Worm (Caenorhabditis elegans) whole organism, young adult: ENCODE measurements around the gene srx-46.
A peak's percentile ranks its signal among the peaks of the same experiment; 100 is the strongest.

ENCODE experiments used
- B0035.1 ChIP-seq: sonication (generic microtip); optimal IDR thresholded peaks from 2 replicates; lab custom pipeline; 2016; ENCODE audit warnings: missing genetic modification characterization, mild to moderate bottlenecking, missing compliant biosample characterization, missing genotype, missing genetic modification reagents
- B0261.1 ChIP-seq: sonication (generic microtip); optimal IDR thresholded peaks from 2 replicates; lab custom pipeline; 2016; ENCODE audit warnings: mild to moderate bottlenecking, missing genetic modification characterization, moderate library complexity, missing compliant biosample characterization
- C06A6.2 ChIP-seq: fragments of 200-800 bp; sonication (Bioruptor generic); conservative IDR thresholded peaks from 2 replicates; pipeline ENCODE4 v1.3.6; 2022; ENCODE audit warnings: missing genetic modification characterization, missing compliant biosample characterization
- F23B12.7 ChIP-seq: sonication (generic microtip); optimal IDR thresholded peaks from 2 replicates; lab custom pipeline; 2017; ENCODE audit warnings: missing genetic modification characterization, mild to moderate bottlenecking, missing compliant biosample characterization, antibody characterized with exemption, moderate library complexity; ENCODE audit not compliant: insufficient read depth
- F33H1.4 ChIP-seq: fragments of 200-800 bp; sonication (Bioruptor generic); IDR thresholded peaks from 2 replicates; pipeline ENCODE4 v1.3.6; 2022; ENCODE audit warnings: missing genetic modification reagents, missing genetic modification characterization, missing compliant biosample characterization
- F37B4.10 ChIP-seq: fragments of 200-800 bp; sonication (Bioruptor generic); IDR thresholded peaks from 2 replicates; pipeline ENCODE4 v1.3.6; 2022; ENCODE audit warnings: missing genetic modification characterization, missing compliant biosample characterization
- F52B5.7 ChIP-seq: sonication (generic microtip); optimal IDR thresholded peaks from 2 replicates; lab custom pipeline; 2016; ENCODE audit warnings: mild to moderate bottlenecking, missing genetic modification characterization, missing compliant biosample characterization
- F55B11.4 ChIP-seq: sonication (generic microtip); optimal IDR thresholded peaks from 2 replicates; lab custom pipeline; 2016; ENCODE audit warnings: missing compliant biosample characterization, missing genetic modification characterization, borderline replicate concordance; ENCODE audit not compliant: insufficient read depth
- F57A8.1 ChIP-seq: fragments of 200-800 bp; sonication (Bioruptor generic); optimal IDR thresholded peaks from 2 replicates; lab custom pipeline; 2018; ENCODE audit warnings: mild to moderate bottlenecking, missing genetic modification characterization, moderate library complexity, missing compliant biosample characterization
- Y53F4B.3 ChIP-seq: fragments of 200-800 bp; sonication (Bioruptor generic); IDR thresholded peaks from 2 replicates; pipeline ENCODE4 v1.3.6; 2022; ENCODE audit warnings: missing genetic modification reagents, missing genetic modification characterization, missing compliant biosample characterization
- Y56A3A.18 ChIP-seq: fragments of 200-800 bp; sonication (Bioruptor generic); IDR thresholded peaks from 2 replicates; pipeline ENCODE4 v1.3.6; 2022; ENCODE audit warnings: missing genetic modification reagents, missing genetic modification characterization, missing compliant biosample characterization
- Y79H2A.3 ChIP-seq: fragments of 200-800 bp; sonication (Bioruptor generic); conservative IDR thresholded peaks from 2 replicates; pipeline ENCODE4 v1.3.6; 2022; ENCODE audit warnings: missing genetic modification reagents, missing genetic modification characterization, missing compliant biosample characterization
- atf-7 ChIP-seq: sonication (generic microtip); optimal IDR thresholded peaks from 2 replicates; lab custom pipeline; 2017; ENCODE audit warnings: mild to moderate bottlenecking, missing genetic modification characterization, missing compliant biosample characterization
- attf-3 ChIP-seq: fragments of 200-800 bp; sonication (Bioruptor generic); conservative IDR thresholded peaks from 2 replicates; pipeline ENCODE4 v1.3.6; 2022; ENCODE audit warnings: missing genetic modification reagents, missing genetic modification characterization, missing compliant biosample characterization
- attf-5 ChIP-seq: fragments of 200-800 bp; sonication (Bioruptor generic); optimal IDR thresholded peaks from 2 replicates; lab custom pipeline; 2018; ENCODE audit warnings: mild to moderate bottlenecking, missing genetic modification characterization, missing compliant biosample characterization
- attf-6 ChIP-seq: fragments of 200-800 bp; sonication (Bioruptor generic); IDR thresholded peaks from 2 replicates; pipeline ENCODE4 v1.3.6; 2022; ENCODE audit warnings: missing genetic modification reagents, missing genetic modification characterization, missing compliant biosample characterization
- bed-1 ChIP-seq: fragments of 200-800 bp; sonication (Bioruptor generic); IDR thresholded peaks from 2 replicates; pipeline ENCODE4 v1.3.6; 2022; ENCODE audit warnings: missing genetic modification reagents, missing genetic modification characterization, missing compliant biosample characterization
- ccch-3 ChIP-seq: fragments of 200-800 bp; sonication (Bioruptor generic); optimal IDR thresholded peaks from 2 replicates; lab custom pipeline; 2018; ENCODE audit warnings: mild to moderate bottlenecking, missing genetic modification characterization, missing compliant biosample characterization
- die-1 ChIP-seq: sonication (generic microtip); optimal IDR thresholded peaks from 2 replicates; lab custom pipeline; 2016; ENCODE audit warnings: missing genotype, mild to moderate bottlenecking, missing genetic modification characterization, missing compliant biosample characterization
- efl-1 ChIP-seq: fragments of 150-350 bp; optimal IDR thresholded peaks from 2 replicates; lab custom pipeline; 2014; ENCODE audit warnings: missing biosample characterization, missing genetic modification reagents, missing genetic modification characterization
- ets-4 ChIP-seq: fragments of 200-800 bp; sonication (Bioruptor generic); optimal IDR thresholded peaks from 2 replicates; lab custom pipeline; 2018; ENCODE audit warnings: mild to moderate bottlenecking, missing genetic modification characterization, missing compliant biosample characterization
- gei-17 ChIP-seq: fragments of 200-800 bp; sonication (Bioruptor generic); optimal IDR thresholded peaks from 2 replicates; lab custom pipeline; 2018; ENCODE audit warnings: mild to moderate bottlenecking, missing genetic modification characterization, missing compliant biosample characterization
- him-1 ChIP-seq: sonication (generic microtip); optimal IDR thresholded peaks from 2 replicates; lab custom pipeline; 2016; ENCODE audit warnings: missing genotype, missing genetic modification reagents, missing genetic modification characterization, missing compliant biosample characterization
- hlh-12 ChIP-seq: sonication (generic microtip); optimal IDR thresholded peaks from 2 replicates; lab custom pipeline; 2016; ENCODE audit warnings: missing genetic modification characterization, missing compliant biosample characterization
- hmg-1.2 ChIP-seq: fragments of 200-800 bp; sonication (Bioruptor generic); IDR thresholded peaks from 2 replicates; pipeline ENCODE4 v1.3.6; 2022; ENCODE audit warnings: missing genetic modification reagents, missing genetic modification characterization, missing compliant biosample characterization
- lag-1 ChIP-seq: fragments of 200-800 bp; sonication (Bioruptor generic); IDR thresholded peaks from 2 replicates; pipeline ENCODE4 v1.3.6; 2022; ENCODE audit warnings: missing genetic modification reagents, missing genetic modification characterization, missing compliant biosample characterization
- let-526 ChIP-seq: fragments of 200-800 bp; sonication (Bioruptor generic); IDR thresholded peaks from 2 replicates; pipeline ENCODE4 v1.3.6; 2022; ENCODE audit warnings: missing genetic modification reagents, missing genetic modification characterization, missing compliant biosample characterization
- let-607 ChIP-seq, 2 experiments: fragments of 200-800 bp in 1 of 2; sonication (Bioruptor generic) in 1 of 2; sonication (generic microtip) in 1 of 2; optimal IDR thresholded peaks; 2 replicates each; lab custom pipeline; 2016 to 2018; ENCODE audit warnings: mild to moderate bottlenecking in 2 of 2, missing compliant biosample characterization in 2 of 2, missing genetic modification characterization in 2 of 2, moderate library complexity in 2 of 2, missing genotype in 1 of 2
- lin-26 ChIP-seq: fragments of 200-800 bp; sonication (Bioruptor generic); IDR thresholded peaks from 2 replicates; pipeline ENCODE4 v1.3.6; 2022; ENCODE audit warnings: missing genetic modification reagents, missing genetic modification characterization, missing compliant biosample characterization
- lin-54 ChIP-seq: fragments of 200-800 bp; sonication (Bioruptor generic); optimal IDR thresholded peaks from 2 replicates; lab custom pipeline; 2018; ENCODE audit warnings: mild to moderate bottlenecking, missing genetic modification characterization, missing compliant biosample characterization
- madf-10 ChIP-seq: sonication (generic microtip); optimal IDR thresholded peaks from 2 replicates; lab custom pipeline; 2016; ENCODE audit warnings: mild to moderate bottlenecking, missing genetic modification characterization, missing compliant biosample characterization
- madf-3 ChIP-seq: fragments of 200-800 bp; sonication (Bioruptor generic); IDR thresholded peaks from 2 replicates; pipeline ENCODE4 v1.3.6; 2022; ENCODE audit warnings: missing genetic modification reagents, missing genetic modification characterization, missing compliant biosample characterization
- madf-8 ChIP-seq: fragments of 200-800 bp; sonication (Bioruptor generic); conservative IDR thresholded peaks from 2 replicates; pipeline ENCODE4 v1.3.6; 2022; ENCODE audit warnings: missing genetic modification reagents, missing genetic modification characterization, missing compliant biosample characterization
- mel-28 ChIP-seq: sonication (generic microtip); optimal IDR thresholded peaks from 2 replicates; lab custom pipeline; 2016; ENCODE audit warnings: borderline replicate concordance, mild to moderate bottlenecking, missing genetic modification characterization, missing compliant biosample characterization
- nfya-1 ChIP-seq: sonication (generic microtip); optimal IDR thresholded peaks from 2 replicates; lab custom pipeline; 2017; ENCODE audit warnings: antibody characterized with exemption, missing compliant biosample characterization, missing genetic modification characterization, borderline replicate concordance; ENCODE audit not compliant: insufficient read depth
- nfyb-1 ChIP-seq: fragments of 200-800 bp; sonication (Bioruptor generic); IDR thresholded peaks from 2 replicates; pipeline ENCODE4 v1.3.6; 2022; ENCODE audit warnings: missing genetic modification reagents, missing genetic modification characterization, missing compliant biosample characterization
- nhr-90 ChIP-seq: sonication (generic microtip); optimal IDR thresholded peaks from 2 replicates; lab custom pipeline; 2016; ENCODE audit warnings: missing genotype, mild to moderate bottlenecking, missing genetic modification characterization, missing compliant biosample characterization
- rcor-1 ChIP-seq: fragments of 200-800 bp; sonication (Bioruptor generic); IDR thresholded peaks from 2 replicates; pipeline ENCODE4 v1.3.6; 2022; ENCODE audit warnings: missing genetic modification reagents, missing genetic modification characterization, missing compliant biosample characterization
- snpc-1.3 ChIP-seq: sonication (generic microtip); optimal IDR thresholded peaks from 2 replicates; lab custom pipeline; 2017; ENCODE audit warnings: missing genetic modification characterization, mild to moderate bottlenecking, missing compliant biosample characterization, antibody characterized with exemption, moderate library complexity, missing genotype, missing genetic modification reagents; ENCODE audit not compliant: insufficient read depth
- snpc-3.4 ChIP-seq: sonication (generic microtip); optimal IDR thresholded peaks from 2 replicates; lab custom pipeline; 2017; ENCODE audit warnings: missing genetic modification characterization, mild to moderate bottlenecking, missing compliant biosample characterization, antibody characterized with exemption, moderate library complexity, missing genotype, missing genetic modification reagents
- snpc-4 ChIP-seq, 5 experiments: fragments of 150-350 bp in 1 of 5; sonication (generic microtip) in 4 of 5; optimal IDR thresholded peaks; 2 replicates each; lab custom pipeline; 2014 to 2018; ENCODE audit warnings: missing genetic modification characterization in 5 of 5, missing biosample characterization in 3 of 5, antibody characterized with exemption in 2 of 5, mild to moderate bottlenecking in 2 of 5, missing compliant biosample characterization in 2 of 5, missing genotype in 2 of 5, moderate library complexity in 2 of 5, missing genetic modification reagents in 1 of 5
- tbp1 ChIP-seq: fragments of 200-800 bp; sonication (Bioruptor generic); optimal IDR thresholded peaks from 2 replicates; lab custom pipeline; 2018; ENCODE audit warnings: mild to moderate bottlenecking, missing genetic modification characterization, missing compliant biosample characterization
- tbx-9 ChIP-seq: sonication (generic microtip); optimal IDR thresholded peaks from 2 replicates; lab custom pipeline; 2016; ENCODE audit warnings: borderline replicate concordance, missing genetic modification characterization, inconsistent platforms, missing compliant biosample characterization
- unc-62 ChIP-seq: fragments of 150-350 bp; optimal IDR thresholded peaks from 2 replicates; lab custom pipeline; 2014; ENCODE audit warnings: missing biosample characterization, missing genetic modification reagents, missing genetic modification characterization
- xnd-1 ChIP-seq: sonication (generic microtip); optimal IDR thresholded peaks from 2 replicates; lab custom pipeline; 2016; ENCODE audit warnings: missing genotype, missing genetic modification reagents, missing genetic modification characterization, missing compliant biosample characterization
- zim-3 ChIP-seq: sonication (generic microtip); optimal IDR thresholded peaks from 2 replicates; lab custom pipeline; 2017; ENCODE audit warnings: mild to moderate bottlenecking, missing genetic modification characterization, moderate library complexity, missing compliant biosample characterization
- ztf-18 ChIP-seq: sonication (generic microtip); optimal IDR thresholded peaks from 2 replicates; lab custom pipeline; 2016; ENCODE audit warnings: missing genotype, mild to moderate bottlenecking, missing genetic modification characterization, missing compliant biosample characterization

The srx-46 gene

DNA sequence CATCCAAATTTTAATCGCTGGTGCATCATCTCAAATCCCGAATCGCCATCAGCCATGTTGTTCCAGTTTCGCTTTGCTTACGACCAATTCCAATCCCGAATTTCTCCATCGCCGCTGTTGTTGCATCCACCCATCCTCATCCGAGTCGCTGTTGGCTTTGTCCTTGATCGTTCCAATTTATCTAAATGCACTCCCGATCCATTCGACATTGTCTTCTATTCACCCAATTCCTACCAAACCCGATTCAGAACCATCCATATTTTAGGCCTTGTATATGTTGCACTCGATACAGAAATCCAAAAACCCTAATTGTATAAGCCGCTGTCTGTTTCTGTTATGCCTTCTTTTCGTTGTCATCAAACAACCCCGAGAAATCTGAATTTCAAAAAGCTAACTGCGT is 12.7 kb upstream of the srx-46 start:
- no peak for TF ChIP-seq F33H1.4 (GFP tag; lab: Robert Waterston, UW)
- TF ChIP-seq hmg-1.2 (GFP tag; lab: Robert Waterston, UW): peak; percentile 62
- no peak for TF ChIP-seq let-526 (GFP tag; lab: Robert Waterston, UW)
- TF ChIP-seq snpc-1.3 (tag; lab: Kevin White, UChicago): no peak
- TF ChIP-seq B0261.1 (tag; lab: Kevin White, UChicago): no peak
- TF ChIP-seq ccch-3 (GFP tag; lab: Kevin White, UChicago): no peak
- TF ChIP-seq tbp1: no peak
- TF ChIP-seq tbx-9 (tag; lab: Kevin White, UChicago): no peak
- peak; percentile 36; the same call in 1 of the 2 replicates for TF ChIP-seq Y53F4B.3 (GFP tag; lab: Robert Waterston, UW)
- no peak; the same call in 1 of the 2 replicates for TF ChIP-seq rcor-1 (GFP tag; lab: Robert Waterston, UW)
- no peak for TF ChIP-seq snpc-4 (GFP tag; optimal IDR thresholded peaks at IDR 0.05; lab: Kevin White, UChicago)
- no peak for TF ChIP-seq snpc-4 (tag; optimal IDR thresholded peaks at IDR 0.05; lab: Kevin White, UChicago)
- TF ChIP-seq atf-7: peak; percentile 16
- no peak for TF ChIP-seq unc-62 (GFP tag; lab: Kevin White, UChicago)
- no peak for TF ChIP-seq nfya-1
- no peak for TF ChIP-seq F55B11.4 (tag; lab: Kevin White, UChicago)
- TF ChIP-seq bed-1: 0 out of 2 replicates have a peak, but pooled peaks have one; percentile 23
- no peak for TF ChIP-seq madf-10
- TF ChIP-seq ztf-18 (tag; lab: Kevin White, UChicago): no peak
- TF ChIP-seq nfyb-1 (GFP tag; lab: Robert Waterston, UW): peak; percentile 86
- TF ChIP-seq him-1 (tag; lab: Kevin White, UChicago): no peak
- no peak for TF ChIP-seq madf-8
- no peak for TF ChIP-seq F52B5.7 (tag; lab: Kevin White, UChicago)
- no peak for TF ChIP-seq die-1 (tag; lab: Kevin White, UChicago)
- TF ChIP-seq F37B4.10: peak; percentile 94
- peak; percentile 80 for TF ChIP-seq madf-3 (GFP tag; lab: Robert Waterston, UW)
- no peak for TF ChIP-seq snpc-3.4 (tag; lab: Kevin White, UChicago)
- no peak for TF ChIP-seq attf-5 (GFP tag; lab: Kevin White, UChicago)
- TF ChIP-seq C06A6.2 (GFP tag; lab: Robert Waterston, UW): peak; percentile 80
- TF ChIP-seq let-607 (tag; optimal IDR thresholded peaks at IDR 0.05; lab: Kevin White, UChicago): no peak
- no peak for TF ChIP-seq lag-1 (GFP tag; lab: Robert Waterston, UW)
- TF ChIP-seq ets-4: no peak
- 0 out of 2 replicates have a peak, but pooled peaks have one; percentile 13 for TF ChIP-seq attf-3 (GFP tag; lab: Robert Waterston, UW)
- peak; percentile 94 for TF ChIP-seq Y56A3A.18
- TF ChIP-seq F23B12.7 (tag; lab: Kevin White, UChicago): no peak
- TF ChIP-seq lin-54: no peak
- peak; percentile 45 for TF ChIP-seq lin-26 (GFP tag; lab: Robert Waterston, UW)
- TF ChIP-seq nhr-90 (tag; lab: Kevin White, UChicago): no peak
- no peak for TF ChIP-seq F57A8.1 (GFP tag; lab: Kevin White, UChicago)
- TF ChIP-seq B0035.1 (tag; lab: Kevin White, UChicago): no peak
- TF ChIP-seq zim-3 (tag; lab: Kevin White, UChicago): no peak
- peak; percentile 92 for TF ChIP-seq Y79H2A.3 (GFP tag; lab: Robert Waterston, UW)
- no peak for TF ChIP-seq xnd-1
- TF ChIP-seq gei-17 (GFP tag; lab: Kevin White, UChicago): no peak
- peak; percentile 21 for TF ChIP-seq mel-28 (tag; lab: Kevin White, UChicago)
- TF ChIP-seq attf-6 (GFP tag; lab: Robert Waterston, UW): 0 out of 2 replicates have a peak, but pooled peaks have one; percentile 42
- TF ChIP-seq hlh-12 (tag; lab: Kevin White, UChicago): no peak
- no peak for TF ChIP-seq efl-1 (GFP tag; lab: Kevin White, UChicago)
